Fruit fly (Drosophila melanogaster) whole organism, wandering third instar larva: ENCODE data around the gene Gprk2.

Experiments
- Abd-B ChIP-seq: fragments of >200 bp; optimal IDR thresholded peaks from 2 replicates; lab custom pipeline; 2017; ENCODE audit warnings: missing biosample characterization, missing genetic modification characterization
- CG32264 ChIP-seq: fragments of 200-800 bp; sonication (Bioruptor generic); optimal IDR thresholded peaks from 2 replicates; lab custom pipeline; 2016; ENCODE audit warnings: missing biosample characterization, missing genetic modification characterization
- CG9705 ChIP-seq: fragments of 200-800 bp; sonication (Bioruptor generic); optimal IDR thresholded peaks from 2 replicates; lab custom pipeline; 2018; ENCODE audit warnings: missing biosample characterization, mild to moderate bottlenecking, missing genetic modification characterization
- CrebA ChIP-seq: fragments of 200-800 bp; sonication (Bioruptor generic); optimal IDR thresholded peaks from 2 replicates; lab custom pipeline; 2016; ENCODE audit warnings: missing biosample characterization, mild to moderate bottlenecking, missing genetic modification characterization, borderline replicate concordance
- Dfd ChIP-seq: fragments of >200 bp; optimal IDR thresholded peaks from 2 replicates; lab custom pipeline; 2017; ENCODE audit warnings: missing biosample characterization, missing genetic modification characterization
- Dif ChIP-seq: fragments of 200-275, 200-300 bp; sonication (Bioruptor generic); optimal IDR thresholded peaks from 2 replicates; lab custom pipeline; 2018; ENCODE audit warnings: missing biosample characterization, missing genetic modification characterization; ENCODE audit not compliant: partially characterized antibody
- GATAd ChIP-seq: sonication (Bioruptor generic); optimal IDR thresholded peaks from 2 replicates; lab custom pipeline; 2016; ENCODE audit warnings: missing biosample characterization, missing genetic modification characterization
- HLH106 ChIP-seq: fragments of 200-800 bp; optimal IDR thresholded peaks from 3 replicates; lab custom pipeline; 2019; ENCODE audit warnings: missing biosample characterization, mild to moderate bottlenecking, missing genetic modification characterization, moderate library complexity
- Hnf4 ChIP-seq: fragments of 200-800 bp; sonication (Bioruptor generic); optimal IDR thresholded peaks from 2 replicates; lab custom pipeline; 2016; ENCODE audit warnings: missing biosample characterization, mild to moderate bottlenecking, missing genetic modification characterization
- Hr78 ChIP-seq: fragments of >200 bp; optimal IDR thresholded peaks from 2 replicates; lab custom pipeline; 2017; ENCODE audit warnings: missing biosample characterization, missing genetic modification characterization
- Hr83 ChIP-seq: fragments of 200-300 bp; sonication (Bioruptor generic); optimal IDR thresholded peaks from 2 replicates; lab custom pipeline; 2016; ENCODE audit warnings: missing biosample characterization, mild to moderate bottlenecking, missing genetic modification characterization, moderate library complexity; ENCODE audit not compliant: poor library complexity, severe bottlenecking
- Jra ChIP-seq: sonication (Bioruptor generic); optimal IDR thresholded peaks from 2 replicates; lab custom pipeline; 2016; ENCODE audit warnings: missing biosample characterization, missing genetic modification characterization
- Mio ChIP-seq: sonication (Bioruptor generic); optimal IDR thresholded peaks from 2 replicates; lab custom pipeline; 2016; ENCODE audit warnings: missing biosample characterization, missing genetic modification characterization
- Myc ChIP-seq: fragments of >200 bp; optimal IDR thresholded peaks from 2 replicates; lab custom pipeline; 2017
- N ChIP-seq: fragments of >200 bp; optimal IDR thresholded peaks from 2 replicates; lab custom pipeline; 2018; ENCODE audit warnings: missing biosample characterization, missing external identifiers, missing genetic modification characterization
- OdsH ChIP-seq: fragments of 200-800 bp; sonication (Bioruptor generic); optimal IDR thresholded peaks from 2 replicates; lab custom pipeline; 2016; ENCODE audit warnings: missing biosample characterization, mild to moderate bottlenecking, missing genetic modification characterization
- Rel ChIP-seq, 2 experiments: fragments of 200-800 bp; sonication (Bioruptor generic) in 1 of 2; optimal IDR thresholded peaks; 2 replicates in 1 of 2; 3 replicates in 1 of 2; lab custom pipeline; 2016 to 2019; ENCODE audit warnings: mild to moderate bottlenecking in 2 of 2, missing biosample characterization in 2 of 2, missing genetic modification characterization in 2 of 2, moderate library complexity in 1 of 2
- Sp1 ChIP-seq: fragments of 200-800 bp; sonication (Bioruptor generic); optimal IDR thresholded peaks from 3 replicates; lab custom pipeline; 2019; ENCODE audit warnings: missing biosample characterization, mild to moderate bottlenecking, missing genetic modification characterization, moderate library complexity
- Vsx2 ChIP-seq: fragments of 200-300, 225-300 bp; sonication (Bioruptor generic); optimal IDR thresholded peaks from 2 replicates; lab custom pipeline; 2018; ENCODE audit warnings: missing biosample characterization, missing genetic modification characterization; ENCODE audit not compliant: partially characterized antibody
- br ChIP-seq: fragments of 200-800 bp; sonication (Bioruptor generic); optimal IDR thresholded peaks from 2 replicates; lab custom pipeline; 2016; ENCODE audit warnings: missing biosample characterization, missing genetic modification characterization
- brk ChIP-seq: fragments of 200-800 bp; sonication (Bioruptor generic); optimal IDR thresholded peaks from 2 replicates; lab custom pipeline; 2016; ENCODE audit warnings: missing biosample characterization, mild to moderate bottlenecking, missing genetic modification characterization
- dl ChIP-seq, 2 experiments: fragments of 175-275, 200-275 bp in 1 of 2; fragments of 200-275 bp in 1 of 2; sonication (Bioruptor generic); optimal IDR thresholded peaks; lab custom pipeline; 2018; ENCODE audit warnings: mild to moderate bottlenecking in 2 of 2, missing biosample characterization in 2 of 2, missing genetic modification characterization in 2 of 2, moderate library complexity in 2 of 2; ENCODE audit not compliant: partially characterized antibody in 2 of 2, insufficient read depth in 1 of 2
- dmrt93B ChIP-seq: fragments of 200-800 bp; sonication (Bioruptor generic); optimal IDR thresholded peaks from 2 replicates; lab custom pipeline; 2018; ENCODE audit warnings: missing biosample characterization, mild to moderate bottlenecking, missing genetic modification characterization
- dsf ChIP-seq: sonication (Bioruptor generic); optimal IDR thresholded peaks from 2 replicates; lab custom pipeline; 2016; ENCODE audit warnings: missing biosample characterization, missing genetic modification characterization, borderline replicate concordance
- ey ChIP-seq: fragments of 200-800 bp; sonication (Bioruptor generic); optimal IDR thresholded peaks from 2 replicates; lab custom pipeline; 2016; ENCODE audit warnings: missing biosample characterization, missing genetic modification characterization
- foxo ChIP-seq, 2 experiments: fragments of 200-800 bp; sonication (Bioruptor generic); optimal IDR thresholded peaks; 2 replicates in 1 of 2; 3 replicates in 1 of 2; lab custom pipeline; 2016 to 2017; ENCODE audit warnings: missing biosample characterization in 2 of 2, missing genetic modification characterization in 2 of 2
- fru ChIP-seq: fragments of 200-800 bp; sonication (Bioruptor generic); optimal IDR thresholded peaks from 3 replicates; lab custom pipeline; 2016; ENCODE audit warnings: missing biosample characterization, mild to moderate bottlenecking, missing genetic modification characterization
- h ChIP-seq: fragments of 200-800 bp; sonication (Bioruptor generic); optimal IDR thresholded peaks from 3 replicates; lab custom pipeline; 2016; ENCODE audit warnings: missing biosample characterization, mild to moderate bottlenecking, missing genetic modification characterization
- jim ChIP-seq: fragments of 175-275, 200-325 bp; sonication (Bioruptor generic); optimal IDR thresholded peaks from 2 replicates; lab custom pipeline; 2016; ENCODE audit warnings: missing biosample characterization, mild to moderate bottlenecking, missing genetic modification characterization
- lola ChIP-seq: fragments of >200 bp; optimal IDR thresholded peaks from 2 replicates; lab custom pipeline; 2017; ENCODE audit warnings: missing biosample characterization, missing genetic modification characterization
- pan ChIP-seq: fragments of >200 bp; optimal IDR thresholded peaks from 2 replicates; lab custom pipeline; 2017
- psq ChIP-seq: fragments of 200-800 bp; sonication (Bioruptor generic); optimal IDR thresholded peaks from 3 replicates; lab custom pipeline; 2017; ENCODE audit warnings: missing biosample characterization, mild to moderate bottlenecking, missing genetic modification characterization, moderate library complexity
- rgr ChIP-seq: fragments of 200-800 bp; sonication (Bioruptor generic); optimal IDR thresholded peaks from 3 replicates; lab custom pipeline; 2016; ENCODE audit warnings: missing biosample characterization, mild to moderate bottlenecking, missing genetic modification characterization
- sage ChIP-seq: fragments of 200-800 bp; sonication (Bioruptor generic); optimal IDR thresholded peaks from 2 replicates; lab custom pipeline; 2016; ENCODE audit warnings: missing biosample characterization, mild to moderate bottlenecking, missing genetic modification characterization
- sv ChIP-seq: fragments of 200-800 bp; sonication (Bioruptor generic); optimal IDR thresholded peaks from 3 replicates; lab custom pipeline; 2016; ENCODE audit warnings: missing biosample characterization, missing genetic modification characterization
- tai ChIP-seq: sonication (Bioruptor generic); optimal IDR thresholded peaks from 2 replicates; lab custom pipeline; 2016; ENCODE audit warnings: missing biosample characterization, missing genetic modification characterization
- usp ChIP-seq: fragments of >200 bp; optimal IDR thresholded peaks from 2 replicates; lab custom pipeline; 2017; ENCODE audit warnings: missing biosample characterization, missing genetic modification characterization
- woc ChIP-seq: sonication (Bioruptor generic); optimal IDR thresholded peaks from 2 replicates; lab custom pipeline; 2016; ENCODE audit warnings: missing biosample characterization, mild to moderate bottlenecking, missing genetic modification characterization

The Gprk2 gene

dm6 chr3R:31381861-31382260, 23.2 kb upstream of the Gprk2 start, which contains the start of gene CG1607:
Gene CG1607 (plus strand): TSS chr3R:31382109.
- TF ChIP-seq Vsx2 (GFP tag; lab: Kevin White, UChicago) (no peak), ey (GFP tag; lab: Kevin White, UChicago) (no peak), dmrt93B (no peak), rgr (GFP tag; lab: Kevin White, UChicago) (no peak), sage (GFP tag; lab: Kevin White, UChicago) (no peak), HLH106 (tag; lab: Kevin White, UChicago) (no peak), h (GFP tag; lab: Kevin White, UChicago) (no peak), br (GFP tag; lab: Kevin White, UChicago) (no peak), sv (no peak), Dfd (GFP tag; lab: Kevin White, UChicago) (no peak)

- peak; percentile 99 for TF ChIP-seq OdsH (GFP tag; lab: Kevin White, UChicago)
- peak; percentile 93 for TF ChIP-seq brk
- peak; percentile 97 for TF ChIP-seq psq (GFP tag; lab: Kevin White, UChicago)
- no peak for TF ChIP-seq usp (GFP tag; lab: Kevin White, UChicago)
- no peak for TF ChIP-seq Abd-B (GFP tag; lab: Kevin White, UChicago)
- peak; percentile 40 for TF ChIP-seq Dif
- peak; percentile 96 for TF ChIP-seq CG32264
- peak; percentile 98 for TF ChIP-seq woc (GFP tag; lab: Kevin White, UChicago)
- TF ChIP-seq Vsx2 (GFP tag; lab: Kevin White, UChicago): peak; percentile 55
- peak; percentile 99 for TF ChIP-seq h (GFP tag; lab: Kevin White, UChicago)
- no peak for TF ChIP-seq N (GFP tag; lab: Kevin White, UChicago)
- peak; percentile 96 for TF ChIP-seq Sp1
- TF ChIP-seq dsf: peak; percentile 85
- peak; percentile 99 for TF ChIP-seq fru
- peak; percentile 49 for TF ChIP-seq Rel (GFP tag; optimal IDR thresholded peaks at IDR 0.05; lab: Kevin White, UChicago)
- TF ChIP-seq Rel (tag; optimal IDR thresholded peaks at IDR 0.05; lab: Kevin White, UChicago): peak; percentile 86
- TF ChIP-seq GATAd: peak; percentile 87
- peak; percentile 88 for TF ChIP-seq Hr83 (GFP tag; lab: Kevin White, UChicago)
- peak; percentile 91 for TF ChIP-seq sage (GFP tag; lab: Kevin White, UChicago)
- TF ChIP-seq Hr78 (GFP tag; lab: Kevin White, UChicago): no peak
- TF ChIP-seq br (GFP tag; lab: Kevin White, UChicago): peak; percentile 99
- no peak for TF ChIP-seq lola (GFP tag; lab: Kevin White, UChicago)
- peak; percentile 47 for TF ChIP-seq jim (GFP tag; lab: Kevin White, UChicago)
- TF ChIP-seq Myc (lab: Kevin White, UChicago): peak; percentile 70
- peak; percentile 97 for TF ChIP-seq dmrt93B
- no peak for TF ChIP-seq pan
- TF ChIP-seq HLH106 (tag; lab: Kevin White, UChicago): peak; percentile 98
- no peak for TF ChIP-seq dl (GFP tag; optimal IDR thresholded peaks at IDR 0.05; lab: Kevin White, UChicago; ENCODE audit: insufficient read depth in 1 of 2, partially characterized antibody in 2 of 2)
- peak; percentile 91 for TF ChIP-seq tai (GFP tag; lab: Kevin White, UChicago)
- peak; percentile 99 for TF ChIP-seq ey (GFP tag; lab: Kevin White, UChicago)
- TF ChIP-seq CG9705 (GFP tag; lab: Kevin White, UChicago): peak; percentile 88
- peak; percentile 91 to 99 for TF ChIP-seq foxo (GFP tag; optimal IDR thresholded peaks at IDR 0.05; lab: Kevin White, UChicago)
- peak; percentile 99 for TF ChIP-seq rgr (GFP tag; lab: Kevin White, UChicago)
- TF ChIP-seq Hnf4 (GFP tag; lab: Kevin White, UChicago): peak; percentile 98
- peak; percentile 89 for TF ChIP-seq CrebA (GFP tag; lab: Kevin White, UChicago)
- peak; percentile 93 for TF ChIP-seq Jra (GFP tag; lab: Kevin White, UChicago)
- peak; percentile 98 for TF ChIP-seq sv
- TF ChIP-seq Dfd (GFP tag; lab: Kevin White, UChicago): no peak
- peak; percentile 86 for TF ChIP-seq Mio (GFP tag; lab: Kevin White, UChicago)
These were observed 20.9 kb upstream of the Gprk2 start for dm6 chr3R:31384108-31384507.
